Worm (Caenorhabditis elegans) whole organism, L4 larva: ENCODE data around the gene let-418.

Experiments
- aly-2 ChIP-seq: sonication (generic microtip); optimal IDR thresholded peaks from 2 replicates; lab custom pipeline; 2018; ENCODE audit warnings: missing biosample characterization, missing genetic modification characterization
- ama-1 ChIP-seq: fragments of 150-350 bp; optimal IDR thresholded peaks from 2 replicates; lab custom pipeline; 2014; ENCODE audit warnings: inconsistent platforms, mixed read lengths
- ceh-28 ChIP-seq: fragments of 150-350 bp; optimal IDR thresholded peaks from 2 replicates; lab custom pipeline; 2014; ENCODE audit warnings: missing biosample characterization, missing genetic modification reagents, missing genetic modification characterization
- ctbp-1 ChIP-seq: fragments of 200-800 bp; sonication (Bioruptor generic); IDR thresholded peaks from 2 replicates; pipeline ENCODE4 v1.3.6; 2022; ENCODE audit warnings: missing genetic modification reagents, missing genetic modification characterization, missing compliant biosample characterization
- duxl-1 ChIP-seq: sonication (generic microtip); optimal IDR thresholded peaks from 2 replicates; lab custom pipeline; 2016; ENCODE audit warnings: mild to moderate bottlenecking, missing genetic modification characterization, moderate library complexity, missing compliant biosample characterization; ENCODE audit not compliant: poor library complexity
- mdl-1 ChIP-seq, 2 experiments: fragments of 150-350 bp in 1 of 2; sonication (generic microtip) in 1 of 2; optimal IDR thresholded peaks; 2 replicates each; lab custom pipeline; 2014 to 2017; ENCODE audit warnings: missing biosample characterization in 2 of 2, missing genetic modification characterization in 2 of 2
- nhr-76 ChIP-seq: fragments of 150-350 bp; optimal IDR thresholded peaks from 2 replicates; lab custom pipeline; 2014; ENCODE audit warnings: missing biosample characterization, missing genetic modification characterization
- sdz-12 ChIP-seq: fragments of 200-800 bp; sonication (Bioruptor generic); optimal IDR thresholded peaks from 2 replicates; lab custom pipeline; 2018; ENCODE audit warnings: mild to moderate bottlenecking, missing genetic modification characterization, missing compliant biosample characterization

- TF ChIP-seq mdl-1 (tag; optimal IDR thresholded peaks at IDR 0.05; lab: Kevin White, UChicago): no peak
- no peak for TF ChIP-seq aly-2 (tag; lab: Kevin White, UChicago)
- no peak for TF ChIP-seq duxl-1 (tag; lab: Kevin White, UChicago)
- no peak for TF ChIP-seq ama-1
- TF ChIP-seq ctbp-1 (GFP tag; lab: Robert Waterston, UW): no peak
- no peak for TF ChIP-seq ceh-28 (tag; lab: Kevin White, UChicago)
- TF ChIP-seq nhr-76 (tag; lab: Kevin White, UChicago): no peak
- TF ChIP-seq sdz-12 (GFP tag; lab: Kevin White, UChicago): no peak
Measured at ce11 chrV:5845162-5845561, 18.5 kb downstream of the let-418 start.
